Worm (Caenorhabditis elegans): ENCODE data around the gene vha-20.

DNA sequence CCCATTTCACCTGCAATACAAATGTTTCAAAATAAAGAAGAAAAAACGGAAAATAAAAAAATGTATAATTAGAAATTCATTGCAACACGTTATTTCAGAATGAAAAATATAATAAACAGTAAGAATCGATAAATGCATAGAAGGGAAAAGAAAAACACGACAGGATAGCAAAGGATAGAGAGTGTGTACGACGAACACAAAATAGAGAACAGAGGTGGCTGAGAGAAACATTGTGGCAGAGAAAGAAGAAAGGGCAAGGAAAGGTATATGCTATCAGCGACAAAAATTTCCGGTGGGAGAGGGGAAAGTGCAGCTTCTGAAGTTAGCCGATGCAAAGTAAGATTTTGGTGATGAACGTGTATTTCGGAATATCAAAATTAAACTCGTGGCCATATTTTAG lies 38.4 kb downstream of the vha-20 start, which contains the start of gene F28H6.6:
- no peak for TF ChIP-seq dpl-1 (GFP tag; optimal IDR thresholded peaks at IDR 0.05)
- TF ChIP-seq madf-10 (tag; optimal IDR thresholded peaks at IDR 0.05): no peak
- TF ChIP-seq madf-3 (GFP tag; IDR thresholded peaks at IDR 0.05): no peak
- no peak for TF ChIP-seq ztf-28 (GFP tag; IDR thresholded peaks at IDR 0.05)
- no peak for TF ChIP-seq egl-18 (GFP tag; IDR thresholded peaks at IDR 0.05)
- no peak for TF ChIP-seq Y53G8AR.9 (GFP tag; conservative IDR thresholded peaks at IDR 0.05)
- TF ChIP-seq pha-4 (tag; optimal IDR thresholded peaks at IDR 0.05): no peak

All from whole organism, young adult.